Worm (Caenorhabditis elegans) whole organism, L1 larva: ENCODE measurements around the gene Y57G7A.3.

ENCODE experiments used
- C04F5.9 ChIP-seq: sonication (generic microtip); optimal IDR thresholded peaks from 2 replicates; lab custom pipeline; 2016; ENCODE audit warnings: missing genetic modification characterization, missing compliant biosample characterization
- C16A3.4 ChIP-seq: fragments of 150-350 bp; optimal IDR thresholded peaks from 2 replicates; lab custom pipeline; 2014; ENCODE audit warnings: missing biosample characterization, missing genetic modification characterization
- F16B12.6 ChIP-seq: fragments of 150-350 bp; optimal IDR thresholded peaks from 2 replicates; lab custom pipeline; 2014; ENCODE audit warnings: missing biosample characterization, missing genetic modification characterization
- Y116A8C.19 ChIP-seq: sonication (generic microtip); optimal IDR thresholded peaks from 2 replicates; lab custom pipeline; 2016; ENCODE audit warnings: missing compliant biosample characterization, missing genetic modification characterization, borderline replicate concordance
- aha-1 ChIP-seq: fragments of 150-350 bp; optimal IDR thresholded peaks from 2 replicates; lab custom pipeline; 2014; ENCODE audit warnings: missing biosample characterization, missing genetic modification characterization
- alr-1 ChIP-seq: fragments of 200-800 bp; sonication (Bioruptor generic); optimal IDR thresholded peaks from 2 replicates; lab custom pipeline; 2018; ENCODE audit warnings: borderline replicate concordance, mild to moderate bottlenecking, missing genetic modification characterization, missing compliant biosample characterization
- aly-2 ChIP-seq: fragments of 150-350 bp; optimal IDR thresholded peaks from 2 replicates; lab custom pipeline; 2014; ENCODE audit warnings: missing biosample characterization, missing genetic modification characterization
- ama-1 ChIP-seq: fragments of 150-350 bp; optimal IDR thresholded peaks from 2 replicates; lab custom pipeline; 2014
- ceh-8 ChIP-seq: fragments of 200-800 bp; sonication (Bioruptor generic); optimal IDR thresholded peaks from 2 replicates; lab custom pipeline; 2018; ENCODE audit warnings: mild to moderate bottlenecking, missing genetic modification characterization, moderate library complexity, missing compliant biosample characterization
- ceh-82 ChIP-seq, 3 experiments: fragments of 150-350 bp in 1 of 3; sonication (generic microtip) in 2 of 3; optimal IDR thresholded peaks; 2 replicates each; lab custom pipeline; 2014 to 2017; ENCODE audit warnings: missing biosample characterization in 3 of 3, missing genetic modification characterization in 3 of 3
- ceh-88 ChIP-seq: fragments of 200-800 bp; sonication (Bioruptor generic); IDR thresholded peaks from 2 replicates; pipeline ENCODE4 v1.3.6; 2022; ENCODE audit warnings: missing genetic modification characterization, missing compliant biosample characterization
- ceh-90 ChIP-seq: sonication (generic microtip); optimal IDR thresholded peaks from 2 replicates; lab custom pipeline; 2016; ENCODE audit warnings: missing genetic modification characterization, missing compliant biosample characterization
- ces-1 ChIP-seq: fragments of 150-350 bp; optimal IDR thresholded peaks from 2 replicates; lab custom pipeline; 2014; ENCODE audit warnings: missing biosample characterization, missing genetic modification reagents, missing genetic modification characterization
- dpl-1 ChIP-seq, 3 experiments: fragments of 150-350 bp in 2 of 3; sonication (generic microtip) in 1 of 3; optimal IDR thresholded peaks; 2 replicates each; lab custom pipeline; 2014 to 2017; ENCODE audit warnings: missing biosample characterization in 3 of 3, missing genetic modification characterization in 3 of 3, missing genetic modification reagents in 3 of 3
- dsc-1 ChIP-seq: sonication (generic microtip); optimal IDR thresholded peaks from 2 replicates; lab custom pipeline; 2016; ENCODE audit warnings: mild to moderate bottlenecking, missing genetic modification characterization, missing compliant biosample characterization
- efl-1 ChIP-seq, 4 experiments: fragments of 150-350 bp; optimal IDR thresholded peaks in 3 of 4; peaks in 1 of 4; 1 replicate in 1 of 4; 2 replicates in 3 of 4; lab custom pipeline; 2014; ENCODE audit warnings: missing biosample characterization in 2 of 4, missing genetic modification characterization in 2 of 4, missing genetic modification reagents in 2 of 4
- egl-13 ChIP-seq: sonication (generic microtip); optimal IDR thresholded peaks from 2 replicates; lab custom pipeline; 2016; ENCODE audit warnings: missing genotype, missing genetic modification reagents, missing genetic modification characterization, missing compliant biosample characterization
- fkh-4 ChIP-seq: sonication (generic microtip); optimal IDR thresholded peaks from 2 replicates; lab custom pipeline; 2016; ENCODE audit warnings: missing compliant biosample characterization, missing genetic modification characterization, borderline replicate concordance
- fkh-8 ChIP-seq: sonication (generic microtip); optimal IDR thresholded peaks from 2 replicates; lab custom pipeline; 2016; ENCODE audit warnings: mild to moderate bottlenecking, missing genetic modification characterization, missing compliant biosample characterization
- fos-1 ChIP-seq: fragments of 150-350 bp; optimal IDR thresholded peaks from 2 replicates; lab custom pipeline; 2014; ENCODE audit warnings: missing biosample characterization, missing genetic modification characterization
- grh-1 ChIP-seq: fragments of 200-800 bp; sonication (Bioruptor generic); IDR thresholded peaks from 2 replicates; pipeline ENCODE4 v1.3.6; 2022; ENCODE audit warnings: missing genetic modification reagents, missing genetic modification characterization, missing compliant biosample characterization
- hlh-4 ChIP-seq: sonication (generic microtip); optimal IDR thresholded peaks from 2 replicates; lab custom pipeline; 2016; ENCODE audit warnings: mild to moderate bottlenecking, missing genetic modification characterization, missing compliant biosample characterization
- hpl-2 ChIP-seq: fragments of 150-350 bp; optimal IDR thresholded peaks from 2 replicates; lab custom pipeline; 2014; ENCODE audit warnings: missing biosample characterization, missing genetic modification reagents, missing genetic modification characterization
- irx-1 ChIP-seq: sonication (generic microtip); optimal IDR thresholded peaks from 2 replicates; lab custom pipeline; 2016; ENCODE audit warnings: missing genetic modification characterization, missing compliant biosample characterization
- lin-13 ChIP-seq: fragments of 150-350 bp; optimal IDR thresholded peaks from 2 replicates; lab custom pipeline; 2014; ENCODE audit warnings: missing biosample characterization, missing genetic modification reagents, missing genetic modification characterization
- lin-15B ChIP-seq: fragments of 150-350 bp; sonication (generic microtip); optimal IDR thresholded peaks from 3 replicates; lab custom pipeline; 2014; ENCODE audit warnings: missing biosample characterization, missing genetic modification characterization
- lin-35 ChIP-seq, 2 experiments: fragments of 150-350 bp; optimal IDR thresholded peaks; 2 replicates each; lab custom pipeline; 2014; ENCODE audit warnings: missing biosample characterization in 2 of 2, missing genetic modification characterization in 2 of 2, missing genetic modification reagents in 2 of 2
- lin-39 ChIP-seq: fragments of 150-350 bp; optimal IDR thresholded peaks from 2 replicates; lab custom pipeline; 2014; ENCODE audit warnings: missing biosample characterization, missing genetic modification reagents, missing genetic modification characterization
- lsy-2 ChIP-seq, 2 experiments: fragments of 150-350 bp; optimal IDR thresholded peaks; 2 replicates each; lab custom pipeline; 2014; ENCODE audit warnings: missing biosample characterization in 2 of 2, missing genetic modification characterization in 2 of 2
- mef-2 ChIP-seq: fragments of 150-350 bp; optimal IDR thresholded peaks from 2 replicates; lab custom pipeline; 2014; ENCODE audit warnings: missing biosample characterization, missing genetic modification characterization
- mep-1 ChIP-seq: fragments of 150-350 bp; optimal IDR thresholded peaks from 2 replicates; lab custom pipeline; 2014; ENCODE audit warnings: missing biosample characterization, missing genetic modification characterization
- nhr-11 ChIP-seq: fragments of 150-350 bp; optimal IDR thresholded peaks from 2 replicates; lab custom pipeline; 2014; ENCODE audit warnings: missing biosample characterization, missing genetic modification characterization
- nhr-12 ChIP-seq: sonication (generic microtip); optimal IDR thresholded peaks from 2 replicates; lab custom pipeline; 2017; ENCODE audit warnings: missing biosample characterization, missing genetic modification characterization
- nhr-19 ChIP-seq: fragments of 200-800 bp; sonication (Bioruptor generic); conservative IDR thresholded peaks from 2 replicates; pipeline ENCODE4 v1.3.6; 2022; ENCODE audit warnings: missing genetic modification characterization, missing compliant biosample characterization
- nhr-237 ChIP-seq: fragments of 150-350 bp; optimal IDR thresholded peaks from 2 replicates; lab custom pipeline; 2014; ENCODE audit warnings: missing biosample characterization, missing genetic modification characterization
- nhr-28 ChIP-seq: fragments of 150-350 bp; optimal IDR thresholded peaks from 2 replicates; lab custom pipeline; 2014; ENCODE audit warnings: missing biosample characterization, missing genetic modification characterization
- nhr-47 ChIP-seq: sonication (generic microtip); optimal IDR thresholded peaks from 2 replicates; lab custom pipeline; 2016; ENCODE audit warnings: mild to moderate bottlenecking, missing genetic modification characterization, moderate library complexity, missing compliant biosample characterization
- nhr-71 ChIP-seq: sonication (generic microtip); optimal IDR thresholded peaks from 2 replicates; lab custom pipeline; 2016; ENCODE audit warnings: mild to moderate bottlenecking, missing genetic modification characterization, moderate library complexity, missing compliant biosample characterization
- nhr-85 ChIP-seq: sonication (generic microtip); peaks from one replicate; lab custom pipeline; 2016; ENCODE audit warnings: missing genetic modification characterization, inconsistent platforms, missing compliant biosample characterization
- snu-23 ChIP-seq: sonication (generic microtip); optimal IDR thresholded peaks from 2 replicates; lab custom pipeline; 2016; ENCODE audit warnings: missing genetic modification characterization, missing compliant biosample characterization
- sox-4 ChIP-seq: sonication (generic microtip); optimal IDR thresholded peaks from 2 replicates; lab custom pipeline; 2016; ENCODE audit warnings: missing genetic modification characterization, missing compliant biosample characterization
- sup-37 ChIP-seq: fragments of 200-800 bp; sonication (Bioruptor generic); optimal IDR thresholded peaks from 2 replicates; lab custom pipeline; 2018; ENCODE audit warnings: mild to moderate bottlenecking, missing genetic modification characterization, missing compliant biosample characterization
- swsn-7 ChIP-seq: sonication (generic microtip); optimal IDR thresholded peaks from 2 replicates; lab custom pipeline; 2016; ENCODE audit warnings: missing genetic modification characterization, missing compliant biosample characterization
- tbx-2 ChIP-seq: sonication (generic microtip); optimal IDR thresholded peaks from 2 replicates; lab custom pipeline; 2016; ENCODE audit warnings: missing genetic modification characterization, missing compliant biosample characterization
- tlp-1 ChIP-seq: fragments of 150-350 bp; optimal IDR thresholded peaks from 2 replicates; lab custom pipeline; 2014; ENCODE audit warnings: missing biosample characterization, missing genetic modification characterization
- unc-130 ChIP-seq: fragments of 150-350 bp; optimal IDR thresholded peaks from 2 replicates; lab custom pipeline; 2017; ENCODE audit warnings: missing biosample characterization, missing genetic modification characterization, inconsistent platforms
- unc-30 ChIP-seq: sonication (generic microtip); optimal IDR thresholded peaks from 2 replicates; lab custom pipeline; 2017; ENCODE audit warnings: missing biosample characterization, missing genetic modification characterization
- unc-62 ChIP-seq: fragments of 150-350 bp; optimal IDR thresholded peaks from 2 replicates; lab custom pipeline; 2014; ENCODE audit warnings: missing biosample characterization, missing genetic modification reagents, missing genetic modification characterization
- unc-98 ChIP-seq: fragments of 200-800 bp; sonication (Bioruptor generic); IDR thresholded peaks from 2 replicates; pipeline ENCODE4 v1.3.6; 2022; ENCODE audit warnings: missing genetic modification characterization, missing compliant biosample characterization
- xbp-1 ChIP-seq: sonication (generic microtip); optimal IDR thresholded peaks from 2 replicates; lab custom pipeline; 2016; ENCODE audit warnings: missing genetic modification characterization, missing compliant biosample characterization
- ztf-11 ChIP-seq, 2 experiments: sonication (generic microtip); optimal IDR thresholded peaks; 2 replicates each; lab custom pipeline; 2016 to 2017; ENCODE audit warnings: missing genetic modification characterization in 2 of 2, missing biosample characterization in 1 of 2, missing compliant biosample characterization in 1 of 2

Y57G7A.3 gene

DNA sequence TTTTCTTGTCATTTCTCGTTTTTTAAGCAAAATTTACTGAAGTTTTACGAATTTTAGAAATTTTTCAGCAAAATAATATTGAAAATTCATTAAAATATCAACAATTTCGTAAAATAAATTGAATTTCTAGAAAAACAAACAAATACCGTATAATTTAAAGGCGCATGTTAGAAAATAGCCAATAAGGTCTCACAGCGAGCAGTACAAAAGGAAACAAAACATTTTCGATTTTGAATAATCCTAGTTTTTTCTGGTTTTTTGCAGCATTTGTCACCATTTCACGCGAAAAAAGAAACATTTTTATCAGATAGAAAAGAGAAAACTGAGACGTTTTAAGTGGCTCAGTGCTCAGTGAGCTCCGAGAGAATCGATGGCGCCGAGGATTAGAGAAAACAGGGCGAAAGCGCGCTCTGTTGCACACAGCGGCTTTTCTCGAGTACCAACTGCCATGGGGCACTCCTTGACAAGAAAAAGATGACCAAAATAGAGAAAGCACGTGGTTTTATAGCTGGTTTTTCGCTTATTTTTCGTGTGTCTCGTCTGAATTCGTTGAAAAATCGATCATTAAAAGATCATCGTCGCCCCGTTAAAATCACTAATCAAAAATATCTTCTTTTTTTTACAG, 24.4 kb downstream of the Y57G7A.3 start, which contains the start of the genes alh-6 and fcho-1 (continued):
- TF ChIP-seq nhr-71 (tag; lab: Kevin White, UChicago) (no peak), nhr-12 (tag; lab: Kevin White, UChicago) (no peak), Y116A8C.19 (tag; lab: Kevin White, UChicago) (no peak), lin-35 (GFP tag; optimal IDR thresholded peaks at IDR 0.05; lab: Kevin White, UChicago) (peak; percentile 28 to 46), irx-1 (tag; lab: Kevin White, UChicago) (no peak), efl-1 (optimal IDR thresholded peaks at IDR 0.05; lab: Kevin White, UChicago) (peak; percentile 24 to 27), efl-1 (GFP tag; optimal IDR thresholded peaks at IDR 0.05 in 1 of 2; lab: Kevin White, UChicago) (peak in 1 of 2 experiments; percentile 36)

DNA sequence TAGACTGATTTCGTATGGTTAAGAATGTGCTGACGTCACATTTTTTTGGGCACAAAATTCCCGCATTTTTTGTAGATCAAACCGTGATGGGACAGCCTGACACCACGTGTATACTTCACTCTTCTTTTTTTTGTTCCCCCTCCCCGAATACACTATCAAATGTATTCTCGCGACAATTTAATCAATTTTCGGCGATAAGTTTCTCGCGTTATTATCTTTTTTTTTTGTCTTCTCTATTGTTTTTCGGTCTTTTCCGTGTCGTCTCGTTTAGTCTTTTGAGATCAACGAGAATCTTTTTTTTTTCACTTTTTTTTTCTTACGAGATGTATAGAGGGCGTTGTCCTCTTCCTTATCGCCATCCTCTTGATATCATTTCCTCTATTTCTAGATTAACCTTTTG, 29.7 kb downstream of the Y57G7A.3 start:
- TF ChIP-seq nhr-12 (tag; lab: Kevin White, UChicago) (no peak), F16B12.6 (tag; lab: Kevin White, UChicago) (no peak), tbx-2 (tag; lab: Kevin White, UChicago) (no peak), sox-4 (tag; lab: Kevin White, UChicago) (no peak), lin-39 (tag; lab: Kevin White, UChicago) (no peak), grh-1 (no peak), nhr-47 (tag; lab: Kevin White, UChicago) (no peak), ces-1 (GFP tag; lab: Kevin White, UChicago) (no peak), lin-13 (GFP tag; lab: Kevin White, UChicago) (no peak), nhr-237 (tag; lab: Kevin White, UChicago) (no peak), swsn-7 (no peak), unc-62 (no peak), unc-98 (GFP tag; lab: Robert Waterston, UW) (no peak), dsc-1 (no peak), xbp-1 (tag; lab: Kevin White, UChicago) (no peak), alr-1 (tag; lab: Kevin White, UChicago) (no peak), hpl-2 (GFP tag; lab: Kevin White, UChicago) (no peak), nhr-85 (tag; lab: Kevin White, UChicago) (peak; percentile 64), lin-15B (tag; lab: Kevin White, UChicago) (no peak), efl-1 (optimal IDR thresholded peaks at IDR 0.05; lab: Kevin White, UChicago) (no peak), efl-1 (GFP tag; optimal IDR thresholded peaks at IDR 0.05 in 1 of 2; lab: Kevin White, UChicago) (peak in 1 of 2 experiments; percentile 30), snu-23 (peak; percentile 7), nhr-19 (GFP tag; lab: Robert Waterston, UW) (no peak), nhr-28 (no peak), mep-1 (tag; lab: Kevin White, UChicago) (no peak), fos-1 (tag; lab: Kevin White, UChicago) (no peak), egl-13 (no peak), lsy-2 (tag; optimal IDR thresholded peaks at IDR 0.05; lab: Kevin White, UChicago) (no peak), ztf-11 (tag; optimal IDR thresholded peaks at IDR 0.05; lab: Kevin White, UChicago) (no peak), unc-30 (tag; lab: Kevin White, UChicago) (no peak), hlh-4 (no peak), dpl-1 (GFP tag; optimal IDR thresholded peaks at IDR 0.05; lab: Kevin White, UChicago) (peak in 2 of 3 experiments; percentile 25 to 28), ceh-88 (GFP tag; lab: Robert Waterston, UW) (no peak), ceh-8 (GFP tag; lab: Kevin White, UChicago) (no peak), nhr-11 (tag; lab: Kevin White, UChicago) (no peak), unc-130 (tag; lab: Kevin White, UChicago) (no peak), tlp-1 (tag; lab: Kevin White, UChicago) (no peak), ceh-82 (tag; optimal IDR thresholded peaks at IDR 0.05; lab: Kevin White, UChicago) (no peak), ceh-90 (tag; lab: Kevin White, UChicago) (no peak), C16A3.4 (tag; lab: Kevin White, UChicago) (no peak), sup-37 (no peak), Y116A8C.19 (tag; lab: Kevin White, UChicago) (no peak), C04F5.9 (no peak), aly-2 (tag; lab: Kevin White, UChicago) (no peak), ama-1 (lab: Kevin White, UChicago) (no peak), mef-2 (tag; lab: Kevin White, UChicago) (no peak), aha-1 (tag; lab: Kevin White, UChicago) (no peak), fkh-8 (tag; lab: Kevin White, UChicago) (no peak), fkh-4 (tag; lab: Kevin White, UChicago) (no peak)
